Fruit fly (Drosophila melanogaster): ENCODE results near the gene Pfdn1.
A peak's percentile ranks its signal among the peaks of the same experiment; 100 is the strongest.

Gene Pfdn1

DNA sequence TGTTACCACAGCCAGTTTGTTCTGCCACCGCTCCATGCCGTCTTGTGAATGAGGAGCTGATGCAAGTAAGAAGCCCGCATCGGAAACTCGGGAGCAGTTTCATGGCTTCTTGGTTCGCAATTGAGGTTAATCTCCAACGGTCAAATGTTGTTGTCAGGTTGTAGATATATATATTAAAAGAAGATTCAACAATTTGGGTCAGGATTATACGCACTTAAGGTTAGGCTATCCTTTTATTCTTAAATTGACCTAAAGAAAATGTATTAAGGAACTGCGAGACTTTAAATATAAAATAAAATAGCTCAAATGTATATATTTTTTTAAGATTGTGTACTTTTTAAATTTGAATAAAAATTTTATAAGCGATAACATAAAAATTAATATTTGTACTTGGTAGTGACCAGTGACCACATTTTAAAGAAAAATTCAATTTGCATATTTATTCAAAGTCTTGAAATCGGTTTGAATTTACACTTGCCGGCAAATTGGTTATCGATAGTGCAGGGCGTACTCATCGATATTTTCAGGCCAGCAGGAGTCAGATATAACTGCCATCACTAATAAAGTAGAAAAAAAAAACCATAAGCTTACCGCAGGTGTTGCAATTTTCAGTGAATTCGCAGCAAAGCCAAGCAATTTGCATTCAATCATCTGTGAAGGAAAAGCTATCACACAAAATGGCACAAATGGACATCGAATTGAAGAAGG is at the start of gene Pfdn1, which contains the start of gene CG9150 (continued):
- TF ChIP-seq lbe (GFP tag; optimal IDR thresholded peaks at IDR 0.05): peak; percentile 50
- TF ChIP-seq CG4854 (GFP tag; optimal IDR thresholded peaks at IDR 0.05): no peak
- TF ChIP-seq pzg (GFP tag; optimal IDR thresholded peaks at IDR 0.05): peak; percentile 69
- no peak for TF ChIP-seq CG13123 (GFP tag; optimal IDR thresholded peaks at IDR 0.05)
- no peak for TF ChIP-seq CG14441 (GFP tag; IDR thresholded peaks at IDR 0.05)
- TF ChIP-seq luna (GFP tag; optimal IDR thresholded peaks at IDR 0.05): no peak
- TF ChIP-seq CG7963 (GFP tag; IDR thresholded peaks at IDR 0.05; ENCODE audit: partially characterized antibody): peak; percentile 62; the same call in 2 of the 3 replicates
- TF ChIP-seq CG8765 (GFP tag; IDR thresholded peaks at IDR 0.05): no peak
- TF ChIP-seq en (GFP tag; optimal IDR thresholded peaks at IDR 0.05): no peak
- TF ChIP-seq sima (GFP tag; optimal IDR thresholded peaks at IDR 0.05): no peak
- no peak for TF ChIP-seq Atf6 (GFP tag; IDR thresholded peaks at IDR 0.05)
- no peak for TF ChIP-seq gsb (GFP tag; IDR thresholded peaks at IDR 0.05)
- TF ChIP-seq NFAT (GFP tag; IDR thresholded peaks at IDR 0.05): no peak
- TF ChIP-seq CG15601 (tag; optimal IDR thresholded peaks at IDR 0.05): no peak
- no peak for TF ChIP-seq jing (GFP tag; optimal IDR thresholded peaks at IDR 0.05)
- TF ChIP-seq btn (GFP tag; optimal IDR thresholded peaks at IDR 0.05): no peak
- TF ChIP-seq CG12155 (GFP tag; optimal IDR thresholded peaks at IDR 0.05): no peak
- TF ChIP-seq CG33213 (GFP tag; optimal IDR thresholded peaks at IDR 0.05): no peak
- no peak for TF ChIP-seq ken (GFP tag; IDR thresholded peaks at IDR 0.05)
- TF ChIP-seq Dp (GFP tag; optimal IDR thresholded peaks at IDR 0.05): peak; percentile 92
- no peak for TF ChIP-seq nerfin-1 (tag; optimal IDR thresholded peaks at IDR 0.05)
- TF ChIP-seq dysf (GFP tag; IDR thresholded peaks at IDR 0.05): no peak
- no peak for TF ChIP-seq ro (GFP tag; IDR thresholded peaks at IDR 0.05)
- peak; percentile 90 for TF ChIP-seq CG3995 (GFP tag; optimal IDR thresholded peaks at IDR 0.05)
- no peak for TF ChIP-seq CG17359 (tag; optimal IDR thresholded peaks at IDR 0.05)
- no peak for TF ChIP-seq ase (GFP tag; IDR thresholded peaks at IDR 0.05)
- TF ChIP-seq CG12659 (GFP tag; optimal IDR thresholded peaks at IDR 0.05): peak; percentile 6
- TF ChIP-seq onecut (GFP tag; IDR thresholded peaks at IDR 0.05): no peak
- no peak for TF ChIP-seq TFAM (GFP tag; optimal IDR thresholded peaks at IDR 0.05)
- TF ChIP-seq ara (GFP tag; IDR thresholded peaks at IDR 0.05): no peak
- peak; percentile 87 for TF ChIP-seq CG14860 (GFP tag; IDR thresholded peaks at IDR 0.05; ENCODE audit: partially characterized antibody)
- TF ChIP-seq Adf1 (GFP tag; IDR thresholded peaks at IDR 0.05): no peak
- TF ChIP-seq CG15011 (GFP tag; optimal IDR thresholded peaks at IDR 0.05): no peak
- no peak for TF ChIP-seq CG17568 (GFP tag; optimal IDR thresholded peaks at IDR 0.05)
- no peak for TF ChIP-seq CG2199 (GFP tag; IDR thresholded peaks at IDR 0.05)
- TF ChIP-seq D19B (GFP tag; optimal IDR thresholded peaks at IDR 0.05): no peak
- TF ChIP-seq ttk (GFP tag; IDR thresholded peaks at IDR 0.05): no peak
- TF ChIP-seq CG8388 (GFP tag; optimal IDR thresholded peaks at IDR 0.05): no peak
- peak; percentile 95 for TF ChIP-seq Sry-δ (GFP tag; optimal IDR thresholded peaks at IDR 0.05)
- no peak for TF ChIP-seq CG2712 (tag; optimal IDR thresholded peaks at IDR 0.05)
- TF ChIP-seq kay (GFP tag; optimal IDR thresholded peaks at IDR 0.05): no peak
- no peak for TF ChIP-seq CG6683 (GFP tag; optimal IDR thresholded peaks at IDR 0.05)
- TF ChIP-seq CHES-1-like (GFP tag; optimal IDR thresholded peaks at IDR 0.05): no peak
- TF ChIP-seq CG16779 (GFP tag; IDR thresholded peaks at IDR 0.05): no peak
- no peak for TF ChIP-seq CG3726 (GFP tag; IDR thresholded peaks at IDR 0.05)

Data from whole organism, embryonic.